Fruit fly (Drosophila melanogaster): ENCODE data around the gene CG5946.

Gene CG5946

DNA sequence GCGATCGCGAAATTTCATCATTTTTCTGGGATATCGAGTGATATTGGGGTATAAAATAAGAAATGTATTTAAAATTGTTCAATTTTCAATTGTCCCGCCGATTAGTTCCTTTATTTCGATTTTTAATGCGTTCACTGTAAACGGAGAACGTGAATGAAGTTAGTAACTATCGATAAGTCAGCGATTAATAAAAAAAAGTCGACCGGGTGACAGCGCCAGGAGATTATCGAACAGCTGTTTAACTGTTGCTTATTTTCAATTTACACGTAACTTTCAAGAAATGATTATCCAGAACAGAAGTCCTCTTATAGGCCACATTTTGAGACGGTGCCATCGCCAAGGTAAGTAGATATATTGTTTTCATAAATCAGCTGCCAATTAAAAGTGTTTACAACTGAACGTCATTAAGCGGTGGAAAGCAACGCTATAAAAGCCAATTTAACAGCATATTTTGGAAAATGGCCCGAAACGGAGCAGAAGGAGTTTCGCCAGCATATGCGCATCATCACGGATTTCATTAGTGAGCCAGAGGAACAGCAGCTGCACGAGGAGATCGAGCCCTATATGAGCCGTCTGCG lies 6.8 kb downstream of the CG5946 start, which contains the start of gene CG14130 (continued):
- TF ChIP-seq CG12299 (tag; optimal IDR thresholded peaks at IDR 0.05): no peak
- TF ChIP-seq CG12391 (tag; optimal IDR thresholded peaks at IDR 0.05): no peak
- peak; percentile 50 to 95 for TF ChIP-seq crp (GFP tag; optimal IDR thresholded peaks at IDR 0.05)
- TF ChIP-seq MBD-R2 (GFP tag; IDR thresholded peaks at IDR 0.05): peak; percentile 92
- peak; percentile 39 for TF ChIP-seq CG12659 (GFP tag; optimal IDR thresholded peaks at IDR 0.05)
- peak; percentile 90 for TF ChIP-seq CG16813 (GFP tag; IDR thresholded peaks at IDR 0.05; ENCODE audit: partially characterized antibody)
- no peak for TF ChIP-seq Mes4 (GFP tag; optimal IDR thresholded peaks at IDR 0.05)
- TF ChIP-seq ap (GFP tag; IDR thresholded peaks at IDR 0.05): no peak
- no peak for TF ChIP-seq fru (optimal IDR thresholded peaks at IDR 0.05)
- TF ChIP-seq CG17912 (GFP tag; optimal IDR thresholded peaks at IDR 0.05): no peak
- TF ChIP-seq br (optimal IDR thresholded peaks at IDR 0.05): no peak
- no peak for TF ChIP-seq Mrtf (GFP tag; IDR thresholded peaks at IDR 0.05)
- TF ChIP-seq Hand (GFP tag; optimal IDR thresholded peaks at IDR 0.05): no peak
- no peak for TF ChIP-seq ERR (GFP tag; optimal IDR thresholded peaks at IDR 0.05)
- TF ChIP-seq CTCF (GFP tag; optimal IDR thresholded peaks at IDR 0.05): peak; percentile 28
- no peak for TF ChIP-seq CG4424 (GFP tag; optimal IDR thresholded peaks at IDR 0.05)
- TF ChIP-seq row (GFP tag; IDR thresholded peaks at IDR 0.05): no peak
- TF ChIP-seq zen2 (GFP tag; IDR thresholded peaks at IDR 0.05; ENCODE audit: partially characterized antibody): peak; percentile 96
- TF ChIP-seq schlank (tag; optimal IDR thresholded peaks at IDR 0.05): no peak
- no peak for TF ChIP-seq Ptx1 (GFP tag; IDR thresholded peaks at IDR 0.05)
- TF ChIP-seq Lpt (GFP tag; optimal IDR thresholded peaks at IDR 0.05): no peak
- peak; percentile 86 for TF ChIP-seq mld (GFP tag; IDR thresholded peaks at IDR 0.05; ENCODE audit: partially characterized antibody)
- no peak for TF ChIP-seq D19A (tag; optimal IDR thresholded peaks at IDR 0.05)
- no peak for TF ChIP-seq fd96Cb (tag; optimal IDR thresholded peaks at IDR 0.05)
- peak; percentile 22 for TF ChIP-seq zen (tag; optimal IDR thresholded peaks at IDR 0.05)
- TF ChIP-seq CG31441 (GFP tag; IDR thresholded peaks at IDR 0.05): no peak
- TF ChIP-seq CG10147 (GFP tag; optimal IDR thresholded peaks at IDR 0.05): no peak
- no peak for TF ChIP-seq CG32772 (GFP tag; IDR thresholded peaks at IDR 0.05)
- peak; percentile 94 for TF ChIP-seq bbx (GFP tag; IDR thresholded peaks at IDR 0.05; ENCODE audit: partially characterized antibody)
- peak; percentile 18 for TF ChIP-seq gfzf (GFP tag; optimal IDR thresholded peaks at IDR 0.05)
- TF ChIP-seq ato (GFP tag; IDR thresholded peaks at IDR 0.05; ENCODE audit: partially characterized antibody): peak; percentile 91
- no peak for TF ChIP-seq Side (GFP tag; optimal IDR thresholded peaks at IDR 0.05)
- peak; percentile 98 for TF ChIP-seq CG13287 (GFP tag; IDR thresholded peaks at IDR 0.05; ENCODE audit: partially characterized antibody)
- TF ChIP-seq bsh (GFP tag; optimal IDR thresholded peaks at IDR 0.05): no peak
- TF ChIP-seq CG31365 (tag; optimal IDR thresholded peaks at IDR 0.05): no peak
- TF ChIP-seq sens (GFP tag): peak; percentile 81

dm6 chr3L:11814655-11815054 lies 7.4 kb downstream of the CG5946 start, which contains the start of gene Cubn2:
Gene Cubn2 (minus strand): TSS chr3L:11814755.
- TF ChIP-seq fd64A (GFP tag; optimal IDR thresholded peaks at IDR 0.05) (no peak), CG15011 (GFP tag; optimal IDR thresholded peaks at IDR 0.05) (no peak), CG11456 (GFP tag; IDR thresholded peaks at IDR 0.05) (no peak), Dek (tag; optimal IDR thresholded peaks at IDR 0.05) (no peak), gem (tag; optimal IDR thresholded peaks at IDR 0.05) (no peak), wek (GFP tag; optimal IDR thresholded peaks at IDR 0.05) (no peak), CG10209 (GFP tag; optimal IDR thresholded peaks at IDR 0.05) (no peak), jumu (GFP tag; optimal IDR thresholded peaks at IDR 0.05) (no peak), Abd-B (GFP tag; optimal IDR thresholded peaks at IDR 0.05) (no peak), CG13287 (GFP tag; IDR thresholded peaks at IDR 0.05; ENCODE audit: partially characterized antibody) (no peak), Awh (GFP tag; IDR thresholded peaks at IDR 0.05) (no peak), CG3838 (GFP tag; optimal IDR thresholded peaks at IDR 0.05) (no peak), NC2β (GFP tag; optimal IDR thresholded peaks at IDR 0.05) (no peak)

Measured in whole organism, embryonic.